Worm (Caenorhabditis elegans): ENCODE measurements around the gene W08G11.1.
"Not testable (repeated sequence)": the region's sequence is repeated elsewhere in the genome, so short reads cannot be mapped to it uniquely, and the experiment has no call there.

W08G11.1 gene

ce11 chrV:16333412-16333811 lies 13.4 kb upstream of the W08G11.1 start, which contains the start of gene srh-167:
Gene srh-167 (plus strand): TSS chrV:16333712.
- TF ChIP-seq R02D3.7 (tag; optimal IDR thresholded peaks at IDR 0.05), result no peak
- no peak for TF ChIP-seq mxl-3 (GFP tag; optimal IDR thresholded peaks at IDR 0.05)
- TF ChIP-seq aha-1 (tag), result no peak
- no peak for TF ChIP-seq lin-15B (tag; optimal IDR thresholded peaks at IDR 0.05)
- TF ChIP-seq madf-5 (GFP tag; IDR thresholded peaks at IDR 0.05), result no peak

ce11 chrV:16336326-16336725 lies 10.5 kb upstream of the W08G11.1 start, which contains the start of gene srw-87:
Gene srw-87 (plus strand): TSS chrV:16336626.
- TF ChIP-seq aly-2 (tag; optimal IDR thresholded peaks at IDR 0.05), result no peak
- TF ChIP-seq egl-43 (GFP tag; IDR thresholded peaks at IDR 0.05), result no peak
- no peak for TF ChIP-seq nhr-6 (tag; optimal IDR thresholded peaks at IDR 0.05)
- TF ChIP-seq cey-2 (tag; optimal IDR thresholded peaks at IDR 0.05; ENCODE audit: borderline replicate concordance, insufficient read depth), result no peak
- TF ChIP-seq daf-12 (tag; optimal IDR thresholded peaks at IDR 0.05), result no peak
- TF ChIP-seq Y75B8A.6 (GFP tag; IDR thresholded peaks at IDR 0.05), result no peak
- no peak for TF ChIP-seq jun-1 (tag; optimal IDR thresholded peaks at IDR 0.05)
- no peak for TF ChIP-seq rbr-2 (tag; optimal IDR thresholded peaks at IDR 0.05)
- TF ChIP-seq lin-13 (GFP tag; optimal IDR thresholded peaks at IDR 0.05), result no peak
- no peak for TF ChIP-seq spr-3 (GFP tag; optimal IDR thresholded peaks at IDR 0.05)
- no peak for TF ChIP-seq ZK337.2 (GFP tag; IDR thresholded peaks at IDR 0.05)
- no peak for TF ChIP-seq zip-2 (tag; optimal IDR thresholded peaks at IDR 0.05)
- no peak for TF ChIP-seq F37D6.2 (tag; optimal IDR thresholded peaks at IDR 0.05)
- TF ChIP-seq nhr-11 (tag; optimal IDR thresholded peaks at IDR 0.05), result no peak
- TF ChIP-seq ceh-62 (tag; optimal IDR thresholded peaks at IDR 0.05), result no peak
- TF ChIP-seq skn-1 (tag; optimal IDR thresholded peaks at IDR 0.05), result no peak
- no peak for TF ChIP-seq vab-7 (GFP tag; IDR thresholded peaks at IDR 0.05)
- TF ChIP-seq T20F7.1 (GFP tag; optimal IDR thresholded peaks at IDR 0.05), result no peak
- TF ChIP-seq saeg-2 (GFP tag; IDR thresholded peaks at IDR 0.05), result no peak
- no peak for TF ChIP-seq lin-39 (tag; optimal IDR thresholded peaks at IDR 0.05)

- peak; percentile 76 for TF ChIP-seq snpc-1.2 (GFP tag; IDR thresholded peaks at IDR 0.05)
- peak; percentile 66 for TF ChIP-seq dmd-6 (GFP tag; IDR thresholded peaks at IDR 0.05)
- peak; percentile 65 for TF ChIP-seq lim-7 (GFP tag; IDR thresholded peaks at IDR 0.05)
- peak; percentile 8 for TF ChIP-seq hlh-30 (tag; optimal IDR thresholded peaks at IDR 0.05; ENCODE audit: insufficient read depth)
- TF ChIP-seq hlh-11 (tag; optimal IDR thresholded peaks at IDR 0.05), result peak; percentile 39
- 0 out of 2 replicates have a peak, but pooled peaks have one; percentile 26 for TF ChIP-seq zip-11 (GFP tag; IDR thresholded peaks at IDR 0.05)
- peak; percentile 44 for TF ChIP-seq nhr-102 (tag; optimal IDR thresholded peaks at IDR 0.05)
- peak; percentile 68; the same call in 1 of the 2 replicates for TF ChIP-seq pha-4 (GFP tag; IDR thresholded peaks at IDR 0.05)
- TF ChIP-seq pha-4 (tag; optimal IDR thresholded peaks at IDR 0.05); daf-16 (GFP tag; optimal IDR thresholded peaks at IDR 0.05): not testable (repeated sequence)
- 0 out of 2 replicates have a peak, but pooled peaks have one; percentile 37 for TF ChIP-seq F26F4.8 (GFP tag; conservative IDR thresholded peaks at IDR 0.05)
- TF ChIP-seq unc-130 (GFP tag; optimal IDR thresholded peaks at IDR 0.05), result peak; percentile 1
- TF ChIP-seq aha-1 (tag), result peak; percentile 15
- TF ChIP-seq lin-38 (GFP tag; IDR thresholded peaks at IDR 0.05), result peak; percentile 58
- peak; percentile 73 for TF ChIP-seq daf-16 (tag; optimal IDR thresholded peaks at IDR 0.05)
- TF ChIP-seq arid-1 (GFP tag; conservative IDR thresholded peaks at IDR 0.05), result 0 out of 2 replicates have a peak, but pooled peaks have one; percentile 57
- TF ChIP-seq dve-1 (tag; optimal IDR thresholded peaks at IDR 0.05; ENCODE audit: insufficient read depth), result peak; percentile 38
- peak; percentile 86 for TF ChIP-seq php-3 (GFP tag; IDR thresholded peaks at IDR 0.05)
- peak; percentile 72 for TF ChIP-seq nhr-48 (tag; optimal IDR thresholded peaks at IDR 0.05)
- 0 out of 2 replicates have a peak, but pooled peaks have one; percentile 60 for TF ChIP-seq Y105C5A.15 (GFP tag; IDR thresholded peaks at IDR 0.05)
- 0 out of 2 replicates have a peak, but pooled peaks have one; percentile 39 for TF ChIP-seq ZK337.2 (GFP tag; IDR thresholded peaks at IDR 0.05)
- TF ChIP-seq vab-7 (GFP tag; IDR thresholded peaks at IDR 0.05), result peak; percentile 54; the same call in 1 of the 2 replicates
- 0 out of 2 replicates have a peak, but pooled peaks have one; percentile 55 for TF ChIP-seq tra-1 (GFP tag; IDR thresholded peaks at IDR 0.05)
These were observed 8.4 kb upstream of the W08G11.1 start, which contains the start of gene slc-9B.2 for ce11 chrV:16338287-16339092. Gene slc-9B.2 (plus strand): TSS chrV:16339042.

Measured in whole organism, L4 larva.